Fruit fly (Drosophila melanogaster) S2 (cell line): ENCODE measurements around the gene CG33060.

ENCODE experiments used
- CG8478 ChIP-seq: fragments of >200 bp; optimal IDR thresholded peaks from 2 replicates; lab custom pipeline; 2018
- CTCF ChIP-seq, 2 experiments: fragments of >200 bp; optimal IDR thresholded peaks; 2 replicates each; lab custom pipeline; 2018

CG33060 gene

DNA sequence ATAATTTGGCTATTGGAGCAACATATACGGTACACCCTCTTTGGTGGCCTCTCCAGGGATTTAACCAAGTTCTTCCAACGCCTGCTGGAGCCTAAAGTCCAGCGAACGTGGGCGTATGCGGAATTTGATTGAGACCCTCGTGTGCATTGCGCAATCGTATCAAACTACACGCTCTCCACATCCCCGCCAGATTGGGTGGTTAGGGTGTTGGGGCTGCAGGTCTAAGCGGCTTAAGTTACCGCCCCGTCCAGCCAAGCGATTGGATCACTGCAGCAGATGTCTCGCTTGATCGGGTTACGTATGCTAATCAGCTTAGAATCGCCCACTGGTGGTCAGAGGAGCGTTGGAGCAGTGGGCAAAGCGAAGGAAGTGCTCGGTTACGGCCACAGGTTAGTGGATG lies at the start of gene CG33060:
TSS of gene CG33060 (plus strand) at position 301 of the 400 bp plus-strand sequence.
- TF ChIP-seq CG8478 (lab: Kevin White, UChicago) (no peak), CTCF (optimal IDR thresholded peaks at IDR 0.05; lab: Kevin White, UChicago) (no peak)

- no peak for TF ChIP-seq CG8478 (lab: Kevin White, UChicago)
- TF ChIP-seq CTCF (optimal IDR thresholded peaks at IDR 0.05; lab: Kevin White, UChicago) = no peak
These were observed 48.8 kb upstream of the CG33060 start, which contains the start of gene CG13049 for dm6 chr3L:16281880-16282556. CG13049 (minus strand) TSS chr3L:16281930.

dm6 chr3L:16283821-16284220 lies 47.0 kb upstream of the CG33060 start, which contains the start of gene CG13048:
CG13048 (minus strand) TSS chr3L:16283921.
- no peak for TF ChIP-seq CG8478 (lab: Kevin White, UChicago)
- no peak for TF ChIP-seq CTCF (optimal IDR thresholded peaks at IDR 0.05; lab: Kevin White, UChicago)

DNA sequence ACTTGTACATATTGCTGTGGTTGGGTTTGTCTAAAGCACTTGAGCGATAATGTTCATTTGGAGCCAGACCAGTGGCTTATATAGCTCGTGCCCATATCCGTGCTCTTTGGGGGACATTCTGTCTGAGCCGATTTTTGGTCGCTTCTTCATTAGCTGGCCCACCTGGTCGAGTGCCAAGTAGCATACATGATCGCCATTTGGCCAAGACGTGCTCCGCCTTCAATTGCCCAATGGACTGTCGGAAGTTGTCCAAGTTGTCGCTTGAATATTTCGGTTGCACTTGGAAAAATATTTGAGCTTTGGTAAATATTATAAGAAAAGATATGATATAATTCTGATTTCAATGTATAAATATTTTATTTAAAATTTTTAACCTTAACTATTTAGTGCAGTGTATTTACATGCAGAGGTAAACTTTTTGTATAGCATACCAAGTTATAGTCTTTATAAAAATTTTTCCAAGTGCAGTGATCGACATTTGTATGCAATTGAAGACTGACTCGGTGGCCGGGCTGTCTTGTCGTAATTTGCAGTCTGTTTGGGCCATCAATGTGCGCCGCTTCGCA lies 45.4 kb upstream of the CG33060 start, which contains the start of gene CG13047:
TSS of gene CG13047 (minus strand) at position 51 of the 566 bp plus-strand sequence.
- no peak for TF ChIP-seq CTCF (optimal IDR thresholded peaks at IDR 0.05; lab: Kevin White, UChicago)

- TF ChIP-seq CTCF (optimal IDR thresholded peaks at IDR 0.05; lab: Kevin White, UChicago) = no peak
- no peak for TF ChIP-seq CG8478 (lab: Kevin White, UChicago)
These were observed 44.6 kb upstream of the CG33060 start for dm6 chr3L:16286258-16286657.

dm6 chr3L:16288322-16288721 lies 42.5 kb upstream of the CG33060 start, which contains the start of gene CG13046:
CG13046 (minus strand) TSS chr3L:16288422.
- no peak for TF ChIP-seq CG8478 (lab: Kevin White, UChicago)
- TF ChIP-seq CTCF (optimal IDR thresholded peaks at IDR 0.05; lab: Kevin White, UChicago) = no peak

dm6 chr3L:16289067-16289466 lies 41.8 kb upstream of the CG33060 start:
- TF ChIP-seq CTCF (optimal IDR thresholded peaks at IDR 0.05; lab: Kevin White, UChicago) (no peak), CG8478 (lab: Kevin White, UChicago) (no peak)

DNA sequence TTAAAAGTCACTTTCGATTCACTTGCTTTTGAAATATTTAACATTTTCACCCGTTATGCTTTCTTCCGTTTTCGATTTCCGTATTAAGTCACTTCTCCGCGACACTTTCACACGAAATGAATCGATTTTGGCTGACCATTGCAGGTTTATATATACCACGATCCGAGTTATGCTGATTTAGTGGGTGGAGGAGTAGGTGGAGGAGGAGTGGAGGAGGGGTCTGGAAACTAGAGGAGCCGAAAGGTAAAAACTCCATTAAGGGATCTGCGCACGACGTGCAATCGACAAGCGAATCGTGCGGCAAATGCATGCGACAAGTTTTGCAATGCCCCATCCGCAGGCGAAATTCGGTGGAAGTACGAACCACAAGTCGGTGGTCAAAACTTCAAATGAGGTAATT lies 40.0 kb upstream of the CG33060 start, which contains the start of gene CG13045:
TSS of gene CG13045 (minus strand) at position 101 of the 400 bp plus-strand sequence.
- no peak for TF ChIP-seq CTCF (optimal IDR thresholded peaks at IDR 0.05; lab: Kevin White, UChicago)
- TF ChIP-seq CG8478 (lab: Kevin White, UChicago) = no peak

DNA sequence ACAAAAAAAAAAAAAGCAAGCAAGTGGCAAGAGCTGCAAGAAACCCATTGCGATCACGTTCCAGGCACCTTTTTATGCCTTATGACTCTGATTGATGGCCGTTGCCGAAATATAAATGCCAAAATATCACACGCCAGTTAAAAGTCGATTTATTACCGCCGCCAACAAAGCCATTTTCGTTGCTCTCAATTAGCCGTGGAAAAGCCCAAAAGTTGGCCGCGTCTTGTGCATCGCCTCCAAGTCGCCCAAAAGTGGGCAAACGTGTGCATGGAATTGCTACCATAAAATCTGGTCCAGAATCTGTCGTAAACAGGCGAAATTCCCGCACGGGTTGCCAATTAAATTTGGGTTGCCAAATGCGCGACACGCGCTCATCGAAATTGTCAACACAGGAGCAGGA lies 39.2 kb upstream of the CG33060 start:
- TF ChIP-seq CTCF (optimal IDR thresholded peaks at IDR 0.05; lab: Kevin White, UChicago) = no peak

dm6 chr3L:16295447-16295846 lies 35.4 kb upstream of the CG33060 start, which contains the start of gene CG4962:
CG4962 (minus strand) TSS chr3L:16295547.
- TF ChIP-seq CG8478 (lab: Kevin White, UChicago) (no peak), CTCF (optimal IDR thresholded peaks at IDR 0.05; lab: Kevin White, UChicago) (no peak)

DNA sequence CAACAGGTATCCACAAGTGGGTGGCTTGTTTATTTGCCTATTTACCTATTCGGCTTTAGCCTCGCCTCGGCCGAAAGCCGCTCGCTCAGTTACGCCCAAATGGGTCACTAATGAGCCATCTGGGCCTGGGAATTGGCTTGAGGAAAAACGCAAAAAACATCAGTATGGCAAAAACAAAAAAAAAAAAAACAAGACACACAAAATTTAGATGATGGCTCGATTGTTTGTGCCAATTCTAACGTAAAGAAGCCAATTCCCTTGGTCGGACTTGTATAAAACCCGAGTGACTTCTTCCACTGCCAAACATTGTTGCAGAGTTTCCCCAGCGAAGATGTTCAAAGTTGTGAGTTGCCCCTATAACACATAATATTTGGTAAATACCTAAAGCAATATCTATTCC lies 29.7 kb upstream of the CG33060 start, which contains the start of gene CG4982:
TSS of gene CG4982 (plus strand) at position 301 of the 400 bp plus-strand sequence.
- TF ChIP-seq CTCF (optimal IDR thresholded peaks at IDR 0.05; lab: Kevin White, UChicago) = no peak
- TF ChIP-seq CG8478 (lab: Kevin White, UChicago) = no peak

- TF ChIP-seq CG8478 (lab: Kevin White, UChicago) (no peak), CTCF (optimal IDR thresholded peaks at IDR 0.05; lab: Kevin White, UChicago) (no peak)
These were observed 27.8 kb upstream of the CG33060 start, which contains the start of gene CG13044 for dm6 chr3L:16303078-16303477. CG13044 (minus strand) TSS chr3L:16303178.

DNA sequence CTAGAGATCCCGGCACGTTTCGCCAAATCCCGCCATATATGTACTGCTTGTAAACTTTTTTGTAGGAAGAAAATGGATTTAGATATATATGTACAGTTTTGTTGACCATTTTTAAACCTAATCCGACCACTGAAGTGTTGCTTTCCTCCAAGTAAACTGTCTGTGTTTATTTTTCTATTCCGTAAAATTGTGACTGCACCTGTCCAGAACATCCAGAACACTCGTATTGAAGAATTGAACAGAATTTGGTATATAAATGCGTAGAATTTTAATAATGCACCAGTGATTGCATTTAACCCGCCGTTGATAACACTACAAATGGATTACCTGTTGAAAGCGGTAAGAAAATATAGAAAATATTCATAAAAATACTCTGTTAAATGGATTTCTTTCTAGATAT lies 26.9 kb upstream of the CG33060 start, which contains the start of gene CG43249:
TSS of gene CG43249 (plus strand) at position 301 of the 400 bp plus-strand sequence.
- TF ChIP-seq CTCF (optimal IDR thresholded peaks at IDR 0.05; lab: Kevin White, UChicago) (no peak), CG8478 (lab: Kevin White, UChicago) (no peak)

dm6 chr3L:16305820-16306650 lies 24.8 kb upstream of the CG33060 start, which contains the start of the genes CG13043 and CG13063:
CG13043 (minus strand) TSS chr3L:16305870.
CG13063 (plus strand) TSS chr3L:16306600.
- no peak for TF ChIP-seq CTCF (optimal IDR thresholded peaks at IDR 0.05; lab: Kevin White, UChicago)
- no peak for TF ChIP-seq CG8478 (lab: Kevin White, UChicago)
